Fruit fly (Drosophila melanogaster) S2 (cell line): ENCODE results near the gene CG7231.

Source experiments
- CG8478 ChIP-seq: fragments of >200 bp; optimal IDR thresholded peaks from 2 replicates; lab custom pipeline; 2018
- CTCF ChIP-seq, 2 experiments: fragments of >200 bp; optimal IDR thresholded peaks; 2 replicates each; lab custom pipeline; 2018

DNA sequence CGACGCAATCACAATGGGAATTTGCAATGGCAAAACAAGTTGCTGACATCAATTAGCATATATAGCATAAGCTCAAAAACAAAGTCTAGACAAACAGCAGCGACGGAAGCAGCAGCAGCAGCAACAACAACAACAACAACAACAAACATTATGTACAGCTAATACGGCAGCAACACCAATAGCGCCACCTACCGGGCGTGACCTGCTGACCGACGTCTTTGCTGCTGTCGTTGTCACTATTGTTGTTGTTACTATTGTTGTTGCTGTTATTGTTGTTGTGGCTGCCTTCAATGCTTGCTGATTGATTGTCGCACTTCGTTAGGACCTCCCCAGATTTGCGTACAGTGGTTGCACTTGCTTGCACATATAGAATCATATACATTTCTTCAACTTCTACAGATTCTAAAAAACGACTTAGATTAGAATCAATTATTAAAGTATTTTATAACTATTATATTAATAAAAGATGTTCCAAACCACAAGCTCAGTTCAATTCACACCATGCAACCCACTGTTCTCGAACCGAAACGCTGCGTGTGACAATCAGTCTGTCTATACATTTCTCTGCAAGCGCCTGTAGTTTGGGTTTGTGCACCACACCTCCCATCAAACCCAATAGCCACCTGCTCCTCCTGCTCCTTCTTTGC, 30.3 kb upstream of the CG7231 start:
- TF ChIP-seq CG8478 (lab: Kevin White, UChicago), result no peak
- peak; percentile 76 to 89 for TF ChIP-seq CTCF (optimal IDR thresholded peaks at IDR 0.05; lab: Kevin White, UChicago)
